Worm (Caenorhabditis elegans) whole organism, midembryonic: ENCODE data around the gene C29A12.1.

ENCODE experiments used
- T22C8.4 ChIP-seq: fragments of 200-800 bp; sonication (Bioruptor generic); IDR thresholded peaks from 2 replicates; pipeline ENCODE4 v1.3.6; 2022; ENCODE audit warnings: missing genetic modification characterization, missing compliant biosample characterization
- flt-1 ChIP-seq: fragments of 200-800 bp; sonication (Bioruptor generic); IDR thresholded peaks from 2 replicates; pipeline ENCODE4 v1.3.6; 2022; ENCODE audit warnings: missing genetic modification characterization, missing compliant biosample characterization
- med-1 ChIP-seq: sonication (generic microtip); optimal IDR thresholded peaks from 2 replicates; lab custom pipeline; 2017; ENCODE audit warnings: missing genetic modification characterization, mild to moderate bottlenecking, missing compliant biosample characterization, antibody characterized with exemption, missing genetic modification reagents; ENCODE audit not compliant: insufficient read depth
- ztf-23 ChIP-seq: fragments of 200-800 bp; sonication (Bioruptor generic); IDR thresholded peaks from 2 replicates; pipeline ENCODE4 v1.3.6; 2022; ENCODE audit warnings: missing genetic modification reagents, missing genetic modification characterization, missing compliant biosample characterization
- ztf-29 ChIP-seq: fragments of 200-800 bp; sonication (Bioruptor generic); IDR thresholded peaks from 2 replicates; pipeline ENCODE4 v1.3.6; 2022; ENCODE audit warnings: missing genetic modification reagents, missing genetic modification characterization, missing compliant biosample characterization

ce11 chrV:10855363-10855762 is 42.1 kb upstream of the C29A12.1 start:
- TF ChIP-seq T22C8.4 (GFP tag; lab: Robert Waterston, UW): no peak
- TF ChIP-seq ztf-29: no peak
- no peak for TF ChIP-seq flt-1 (GFP tag; lab: Robert Waterston, UW)
- no peak for TF ChIP-seq med-1 (GFP tag; lab: Kevin White, UChicago)
- no peak for TF ChIP-seq ztf-23 (GFP tag; lab: Robert Waterston, UW)
